Worm (Caenorhabditis elegans): ENCODE data around the gene Y39H10B.3.

DNA sequence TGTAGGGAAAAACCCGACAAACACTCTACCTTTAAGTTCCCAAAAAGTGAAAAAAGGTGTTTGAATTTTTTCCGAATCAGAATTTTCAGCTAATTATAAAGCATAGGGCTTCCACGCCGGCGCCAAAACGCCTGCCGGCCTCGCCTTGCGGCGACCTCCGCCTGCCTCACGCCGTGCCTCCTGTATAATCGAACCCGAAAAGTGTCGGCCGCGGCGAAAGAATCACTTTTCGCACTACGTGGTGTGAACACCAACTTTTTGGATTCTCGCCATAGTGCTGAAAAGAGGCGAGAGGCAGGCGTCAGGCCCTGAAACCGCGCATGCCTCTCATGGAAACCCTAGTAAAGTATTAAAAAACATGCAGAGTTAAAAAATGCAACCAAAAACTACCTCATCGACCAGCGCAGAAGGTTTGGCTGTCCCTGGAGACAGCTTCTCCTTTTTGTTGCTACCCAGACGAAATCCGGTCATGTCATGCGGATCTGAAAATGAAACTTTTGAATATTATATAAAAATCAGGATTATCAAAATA lies 45.0 kb downstream of the Y39H10B.3 start, which contains the start of gene nrsn-1:
- no peak for TF ChIP-seq F13C5.2 (tag; optimal IDR thresholded peaks at IDR 0.05)
- no peak for TF ChIP-seq ets-7 (tag; optimal IDR thresholded peaks at IDR 0.05)
- TF ChIP-seq hnd-1 (tag; optimal IDR thresholded peaks at IDR 0.05), result no peak
- TF ChIP-seq scrt-1 (GFP tag; IDR thresholded peaks at IDR 0.05), result no peak
- no peak for TF ChIP-seq ama-1 (optimal IDR thresholded peaks at IDR 0.05)
- no peak for TF ChIP-seq ceh-36 (tag; optimal IDR thresholded peaks at IDR 0.05)
- no peak for TF ChIP-seq hmg-4 (GFP tag; optimal IDR thresholded peaks at IDR 0.05)
- TF ChIP-seq ceh-13 (GFP tag; optimal IDR thresholded peaks at IDR 0.05), result no peak
- no peak for TF ChIP-seq flt-1 (GFP tag; IDR thresholded peaks at IDR 0.05)
- no peak for TF ChIP-seq B0310.2 (tag; optimal IDR thresholded peaks at IDR 0.05)
- no peak for TF ChIP-seq hmbx-1 (tag; optimal IDR thresholded peaks at IDR 0.05)
- TF ChIP-seq aly-1 (tag; optimal IDR thresholded peaks at IDR 0.05), result no peak
